Fruit fly (Drosophila melanogaster) whole organism, embryonic: ENCODE data around the gene Ide.

Experiments
- Antp ChIP-seq: fragments of 200-800 bp; sonication (Bioruptor generic); optimal IDR thresholded peaks from 3 replicates; lab custom pipeline; 2016; ENCODE audit warnings: missing biosample characterization, missing genetic modification characterization
- B-H1 ChIP-seq: fragments of 200-800 bp; sonication (Bioruptor generic); IDR thresholded peaks from 3 replicates; pipeline ENCODE4 v1.3.6; 2022; ENCODE audit warnings: missing biosample characterization, missing genetic modification characterization
- Bgb ChIP-seq: fragments of 200-800 bp; sonication (Bioruptor generic); IDR thresholded peaks from 2 replicates; pipeline ENCODE4 v1.3.6; 2022; ENCODE audit warnings: missing biosample characterization, missing genetic modification characterization; ENCODE audit not compliant: partially characterized antibody
- C15 ChIP-seq: fragments of 200-800 bp; sonication (Bioruptor generic); IDR thresholded peaks from 3 replicates; pipeline ENCODE4 v1.3.6; 2022; ENCODE audit warnings: missing biosample characterization, missing genetic modification characterization
- CG10267 ChIP-seq: fragments of 200-800 bp; sonication (Bioruptor generic); optimal IDR thresholded peaks from 2 replicates; lab custom pipeline; 2018; ENCODE audit warnings: missing biosample characterization, mild to moderate bottlenecking, missing genetic modification characterization, moderate library complexity
- CG12236 ChIP-seq: fragments of 200-800 bp; sonication (Bioruptor generic); optimal IDR thresholded peaks from 2 replicates; lab custom pipeline; 2016; ENCODE audit warnings: missing biosample characterization, missing genetic modification characterization
- CG13123 ChIP-seq: fragments of 200-800 bp; sonication (Bioruptor generic); optimal IDR thresholded peaks from 2 replicates; lab custom pipeline; 2016; ENCODE audit warnings: missing biosample characterization, missing genetic modification characterization
- CG14965 ChIP-seq: fragments of 200-800 bp; sonication (Bioruptor generic); optimal IDR thresholded peaks from 2 replicates; lab custom pipeline; 2016; ENCODE audit warnings: missing biosample characterization, missing genetic modification characterization, borderline replicate concordance
- CG1529 ChIP-seq: fragments of 200-800 bp; sonication (Bioruptor generic); optimal IDR thresholded peaks from 3 replicates; lab custom pipeline; 2018; ENCODE audit warnings: missing biosample characterization, missing genetic modification characterization
- CG15696 ChIP-seq: fragments of 200-800 bp; sonication (Bioruptor generic); optimal IDR thresholded peaks from 2 replicates; lab custom pipeline; 2019; ENCODE audit warnings: missing biosample characterization, mild to moderate bottlenecking, missing genetic modification characterization, moderate library complexity
- CG17186 ChIP-seq: fragments of 200-800 bp; sonication (Bioruptor generic); optimal IDR thresholded peaks from 3 replicates; lab custom pipeline; 2017; ENCODE audit warnings: missing biosample characterization, missing genetic modification reagents, missing genetic modification characterization
- CG17359 ChIP-seq: fragments of 200-800 bp; sonication (Bioruptor generic); optimal IDR thresholded peaks from 3 replicates; lab custom pipeline; 2018; ENCODE audit warnings: missing biosample characterization, mild to moderate bottlenecking, missing genetic modification characterization, moderate library complexity
- CG2199 ChIP-seq: fragments of 200-800 bp; sonication (Bioruptor generic); IDR thresholded peaks from 3 replicates; pipeline ENCODE4 v1.3.6; 2022; ENCODE audit warnings: missing biosample characterization, missing genetic modification characterization
- CG2202 ChIP-seq: fragments of 200-800 bp; sonication (Bioruptor generic); optimal IDR thresholded peaks from 2 replicates; lab custom pipeline; 2018; ENCODE audit warnings: missing biosample characterization, mild to moderate bottlenecking, missing genetic modification characterization
- CG3065 ChIP-seq: fragments of 200-800 bp; sonication (Bioruptor generic); optimal IDR thresholded peaks from 2 replicates; lab custom pipeline; 2016; ENCODE audit warnings: missing biosample characterization, missing genetic modification characterization
- CG31441 ChIP-seq: fragments of 200-800 bp; sonication (Bioruptor generic); IDR thresholded peaks from 2 replicates; pipeline ENCODE4 v1.3.6; 2022; ENCODE audit warnings: missing biosample characterization, missing genetic modification characterization
- CG32767 ChIP-seq: fragments of 200-800 bp; sonication (Bioruptor generic); IDR thresholded peaks from 2 replicates; pipeline ENCODE4 v1.3.6; 2022; ENCODE audit warnings: missing biosample characterization, missing genetic modification characterization
- CG3847 ChIP-seq: fragments of 200-800 bp; sonication (Bioruptor generic); IDR thresholded peaks from 2 replicates; pipeline ENCODE4 v1.3.6; 2022; ENCODE audit warnings: missing biosample characterization, missing genetic modification characterization
- CG3995 ChIP-seq: fragments of 200-800 bp; sonication (Bioruptor generic); optimal IDR thresholded peaks from 3 replicates; lab custom pipeline; 2016; ENCODE audit warnings: missing biosample characterization, missing genetic modification characterization
- CG6654 ChIP-seq: fragments of 200-800 bp; sonication (Bioruptor generic); optimal IDR thresholded peaks from 2 replicates; lab custom pipeline; 2017; ENCODE audit warnings: missing biosample characterization, mild to moderate bottlenecking, missing genetic modification characterization
- CG7372 ChIP-seq: fragments of 200-800 bp; sonication (Bioruptor generic); IDR thresholded peaks from 2 replicates; pipeline ENCODE4 v1.3.6; 2022; ENCODE audit warnings: missing biosample characterization, missing genetic modification characterization
- CG7745 ChIP-seq: fragments of 200-800 bp; sonication (Bioruptor generic); optimal IDR thresholded peaks from 2 replicates; lab custom pipeline; 2018; ENCODE audit warnings: missing biosample characterization, mild to moderate bottlenecking, missing genetic modification characterization, moderate library complexity
- CG8281 ChIP-seq: fragments of 200-800 bp; sonication (Bioruptor generic); optimal IDR thresholded peaks from 2 replicates; lab custom pipeline; 2018; ENCODE audit warnings: missing biosample characterization, mild to moderate bottlenecking, missing genetic modification characterization, moderate library complexity
- Dbx ChIP-seq: fragments of 200-800 bp; sonication (Bioruptor generic); IDR thresholded peaks from 3 replicates; pipeline ENCODE4 v1.3.6; 2022; ENCODE audit warnings: missing biosample characterization, missing genetic modification characterization
- Drgx ChIP-seq: fragments of 200-800 bp; sonication (Bioruptor generic); IDR thresholded peaks from 2 replicates; pipeline ENCODE4 v1.3.6; 2022; ENCODE audit warnings: missing biosample characterization, missing genetic modification characterization
- Fer2 ChIP-seq: fragments of 200-800 bp; sonication (Bioruptor generic); optimal IDR thresholded peaks from 2 replicates; lab custom pipeline; 2018; ENCODE audit warnings: missing biosample characterization, mild to moderate bottlenecking, missing genetic modification characterization, moderate library complexity
- Hr39 ChIP-seq: fragments of >200 bp; optimal IDR thresholded peaks from 2 replicates; lab custom pipeline; 2017
- Hr51 ChIP-seq, 2 experiments: fragments of 200-800 bp; sonication (Bioruptor generic); optimal IDR thresholded peaks; 2 replicates in 1 of 2; 3 replicates in 1 of 2; lab custom pipeline; 2016 to 2018; ENCODE audit warnings: missing biosample characterization in 2 of 2, missing genetic modification characterization in 2 of 2, mild to moderate bottlenecking in 1 of 2, moderate library complexity in 1 of 2
- Lim3 ChIP-seq: fragments of 200-800 bp; sonication (Bioruptor generic); IDR thresholded peaks from 2 replicates; pipeline ENCODE4 v1.3.6; 2022; ENCODE audit warnings: missing biosample characterization, missing genetic modification characterization
- Med ChIP-seq: fragments of 200-800 bp; sonication (Bioruptor generic); peaks from one replicate; lab custom pipeline; 2016; ENCODE audit warnings: missing biosample characterization, missing genetic modification characterization, mild to moderate bottlenecking, inconsistent platforms, moderate library complexity
- Mes4 ChIP-seq: fragments of 200-800 bp; sonication (Bioruptor generic); optimal IDR thresholded peaks from 2 replicates; lab custom pipeline; 2016; ENCODE audit warnings: missing biosample characterization, missing genetic modification characterization
- NK7.1 ChIP-seq: fragments of 200-800 bp; sonication (Bioruptor generic); optimal IDR thresholded peaks from 3 replicates; lab custom pipeline; 2016; ENCODE audit warnings: missing biosample characterization, missing genetic modification characterization
- Oli ChIP-seq: fragments of 200-800 bp; sonication (Bioruptor generic); optimal IDR thresholded peaks from 2 replicates; lab custom pipeline; 2018; ENCODE audit warnings: missing biosample characterization, mild to moderate bottlenecking, missing genetic modification characterization, moderate library complexity
- Opbp ChIP-seq: fragments of 200-800 bp; sonication (Bioruptor generic); IDR thresholded peaks from 3 replicates; pipeline ENCODE4 v1.3.6; 2022; ENCODE audit warnings: missing biosample characterization, missing genetic modification characterization; ENCODE audit not compliant: partially characterized antibody
- Optix ChIP-seq: fragments of 200-800 bp; sonication (Bioruptor generic); IDR thresholded peaks from 3 replicates; pipeline ENCODE4 v1.3.6; 2022; ENCODE audit warnings: missing biosample characterization, missing genetic modification characterization
- Ptx1 ChIP-seq: fragments of 200-800 bp; sonication (Bioruptor generic); IDR thresholded peaks from 2 replicates; pipeline ENCODE4 v1.3.6; 2022; ENCODE audit warnings: missing biosample characterization, missing genetic modification characterization
- Ravus ChIP-seq: fragments of 200-800 bp; sonication (Bioruptor generic); IDR thresholded peaks from 2 replicates; pipeline ENCODE4 v1.3.6; 2022; ENCODE audit warnings: missing biosample characterization, missing genetic modification characterization
- Sry-β ChIP-seq: fragments of 200-800 bp; sonication (Bioruptor generic); optimal IDR thresholded peaks from 2 replicates; lab custom pipeline; 2018; ENCODE audit warnings: missing biosample characterization, mild to moderate bottlenecking, missing genetic modification characterization, moderate library complexity
- Sry-δ ChIP-seq: fragments of 200-800 bp; sonication (Bioruptor generic); optimal IDR thresholded peaks from 2 replicates; lab custom pipeline; 2016; ENCODE audit warnings: missing biosample characterization, missing genetic modification characterization
- Ssrp ChIP-seq: fragments of 200-800 bp; sonication (Bioruptor generic); optimal IDR thresholded peaks from 2 replicates; lab custom pipeline; 2018; ENCODE audit warnings: missing biosample characterization, mild to moderate bottlenecking, missing genetic modification characterization, moderate library complexity
- ac ChIP-seq: fragments of 200-800 bp; sonication (Bioruptor generic); optimal IDR thresholded peaks from 3 replicates; lab custom pipeline; 2017; ENCODE audit warnings: missing biosample characterization, mild to moderate bottlenecking, missing genetic modification characterization
- ash1 ChIP-seq: fragments of 200-800 bp; sonication (Bioruptor generic); optimal IDR thresholded peaks from 2 replicates; lab custom pipeline; 2018; ENCODE audit warnings: missing biosample characterization, mild to moderate bottlenecking, missing genetic modification characterization
- chif ChIP-seq, 2 experiments: fragments of 200-800 bp; sonication (Bioruptor generic); optimal IDR thresholded peaks; 3 replicates each; lab custom pipeline; 2016; ENCODE audit warnings: missing biosample characterization in 2 of 2, missing genetic modification characterization in 2 of 2
- gem ChIP-seq: fragments of 200-800 bp; sonication (Bioruptor generic); optimal IDR thresholded peaks from 2 replicates; lab custom pipeline; 2019; ENCODE audit warnings: missing biosample characterization, mild to moderate bottlenecking, missing genetic modification characterization, moderate library complexity
- hb ChIP-seq: fragments of 200-800 bp; sonication (Bioruptor generic); IDR thresholded peaks from 3 replicates; pipeline ENCODE4 v1.3.6; 2022; ENCODE audit warnings: missing biosample characterization, missing genetic modification characterization; ENCODE audit not compliant: partially characterized antibody
- insv ChIP-seq, 2 experiments: fragments of 200-800 bp; sonication (Bioruptor generic); optimal IDR thresholded peaks; 3 replicates each; lab custom pipeline; 2016 to 2018; ENCODE audit warnings: missing biosample characterization in 2 of 2, missing genetic modification characterization in 2 of 2
- jigr1 ChIP-seq: fragments of 200-800 bp; sonication (Bioruptor generic); IDR thresholded peaks from 3 replicates; pipeline ENCODE4 v1.3.6; 2022; ENCODE audit warnings: missing biosample characterization, missing genetic modification characterization
- lab ChIP-seq: fragments of 200-800 bp; sonication (Bioruptor generic); optimal IDR thresholded peaks from 3 replicates; lab custom pipeline; 2017; ENCODE audit warnings: missing biosample characterization, missing genetic modification characterization, mild to moderate bottlenecking, moderate library complexity, missing genetic modification reagents
- oc ChIP-seq: fragments of 200-800 bp; sonication (Bioruptor generic); optimal IDR thresholded peaks from 2 replicates; lab custom pipeline; 2018; ENCODE audit warnings: missing biosample characterization, mild to moderate bottlenecking, missing genetic modification characterization, moderate library complexity
- org-1 ChIP-seq: fragments of 200-800 bp; sonication (Bioruptor generic); optimal IDR thresholded peaks from 2 replicates; lab custom pipeline; 2017; ENCODE audit warnings: missing biosample characterization, missing genetic modification characterization
- sqz ChIP-seq: fragments of 200-800 bp; sonication (Bioruptor generic); optimal IDR thresholded peaks from 3 replicates; lab custom pipeline; 2018; ENCODE audit warnings: missing biosample characterization, mild to moderate bottlenecking, missing genetic modification characterization
- tap ChIP-seq: fragments of 200-800 bp; optimal IDR thresholded peaks from 3 replicates; lab custom pipeline; 2019; ENCODE audit warnings: missing biosample characterization, mild to moderate bottlenecking, missing genetic modification characterization, moderate library complexity

Gene Ide

DNA sequence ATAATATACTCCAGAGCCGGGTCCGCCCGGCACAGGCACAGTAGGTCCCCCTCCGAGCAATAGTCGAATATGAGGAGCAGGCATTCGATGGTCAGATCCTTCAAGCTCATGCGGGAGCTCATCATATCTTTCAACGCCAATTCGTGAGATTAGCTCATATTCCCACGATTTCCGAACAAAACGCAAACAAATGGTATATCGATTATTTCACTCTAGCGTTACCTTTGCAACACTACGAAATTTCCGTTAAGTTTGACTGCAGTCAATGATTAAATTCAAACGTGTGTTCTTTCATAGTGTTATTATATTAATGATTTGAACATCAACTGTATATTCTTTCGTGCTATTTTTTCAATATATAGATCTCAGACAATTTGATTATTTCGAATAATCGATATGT is 17.7 kb upstream of the Ide start, which contains the start of gene CG33969 (continued):
- TF ChIP-seq gem (tag; lab: Kevin White, UChicago): no peak
- TF ChIP-seq CG6654 (GFP tag; lab: Kevin White, UChicago): no peak
- no peak for TF ChIP-seq CG17359
- TF ChIP-seq CG15696: no peak
- no peak for TF ChIP-seq jigr1 (GFP tag; lab: Robert Waterston, UW)
- TF ChIP-seq Lim3 (GFP tag; lab: Robert Waterston, UW): no peak
- no peak for TF ChIP-seq CG31441 (GFP tag; lab: Robert Waterston, UW)
- no peak for TF ChIP-seq sqz (GFP tag; lab: Kevin White, UChicago)
- TF ChIP-seq Opbp (GFP tag; lab: Robert Waterston, UW): no peak; the same call in 2 of the 3 replicates
- no peak for TF ChIP-seq oc (tag; lab: Kevin White, UChicago)
- no peak for TF ChIP-seq NK7.1 (GFP tag; lab: Kevin White, UChicago)
- TF ChIP-seq Ravus (GFP tag; lab: Robert Waterston, UW): no peak
- TF ChIP-seq CG13123: no peak
- TF ChIP-seq org-1 (GFP tag; lab: Kevin White, UChicago): no peak
- peak; percentile 65 for TF ChIP-seq Med (GFP tag; lab: Kevin White, UChicago)
- TF ChIP-seq CG3847 (GFP tag; lab: Robert Waterston, UW): no peak
- peak; percentile 94 for TF ChIP-seq CG10267 (tag; lab: Kevin White, UChicago)
- no peak for TF ChIP-seq CG2202 (tag; lab: Kevin White, UChicago)
- no peak for TF ChIP-seq CG32767 (GFP tag; lab: Robert Waterston, UW)
- no peak for TF ChIP-seq Hr51 (GFP tag; optimal IDR thresholded peaks at IDR 0.05; lab: Kevin White, UChicago)
- TF ChIP-seq CG8281 (tag; lab: Kevin White, UChicago): no peak
- TF ChIP-seq chif (GFP tag; optimal IDR thresholded peaks at IDR 0.05; lab: Kevin White, UChicago): no peak
- TF ChIP-seq tap (tag; lab: Kevin White, UChicago): no peak
- no peak for TF ChIP-seq C15 (GFP tag; lab: Robert Waterston, UW)
- no peak for TF ChIP-seq CG14965 (GFP tag; lab: Kevin White, UChicago)
- peak; percentile 62 for TF ChIP-seq CG17186 (GFP tag; lab: Kevin White, UChicago)
- TF ChIP-seq hb (GFP tag; lab: Robert Waterston, UW): no peak
- TF ChIP-seq Oli (tag; lab: Kevin White, UChicago): no peak
- TF ChIP-seq Sry-β (GFP tag; lab: Kevin White, UChicago): no peak
- no peak for TF ChIP-seq CG7372 (GFP tag; lab: Robert Waterston, UW)
- TF ChIP-seq Antp (GFP tag; lab: Kevin White, UChicago): no peak
- peak; percentile 3 for TF ChIP-seq lab (GFP tag; lab: Kevin White, UChicago)
- no peak for TF ChIP-seq ash1
- TF ChIP-seq Dbx (GFP tag; lab: Robert Waterston, UW): no peak
- TF ChIP-seq ac: no peak
- peak; percentile 40 for TF ChIP-seq Sry-δ (GFP tag; lab: Kevin White, UChicago)
- no peak for TF ChIP-seq Ssrp
- 0 out of 3 replicates have a peak, but pooled peaks have one; percentile 23 for TF ChIP-seq Optix (GFP tag; lab: Robert Waterston, UW)
- no peak for TF ChIP-seq insv (GFP tag; optimal IDR thresholded peaks at IDR 0.05; lab: Kevin White, UChicago)
- peak; percentile 5 for TF ChIP-seq CG3995 (GFP tag; lab: Kevin White, UChicago)
- TF ChIP-seq CG3065 (GFP tag; lab: Kevin White, UChicago): no peak
- no peak for TF ChIP-seq Fer2 (tag; lab: Kevin White, UChicago)
- peak; percentile 6; the same call in 1 of the 2 replicates for TF ChIP-seq Bgb (GFP tag; lab: Robert Waterston, UW)
- TF ChIP-seq Ptx1 (GFP tag; lab: Robert Waterston, UW): no peak
- no peak for TF ChIP-seq B-H1 (GFP tag; lab: Robert Waterston, UW)
- TF ChIP-seq Drgx (GFP tag; lab: Robert Waterston, UW): no peak
- no peak for TF ChIP-seq CG7745 (tag; lab: Kevin White, UChicago)
- no peak for TF ChIP-seq Mes4 (GFP tag; lab: Kevin White, UChicago)
- 0 out of 3 replicates have a peak, but pooled peaks have one; percentile 11 for TF ChIP-seq CG2199 (GFP tag; lab: Robert Waterston, UW)
- TF ChIP-seq CG1529 (GFP tag; lab: Kevin White, UChicago): no peak
- TF ChIP-seq Hr39 (lab: Kevin White, UChicago): no peak
- TF ChIP-seq CG12236 (GFP tag; lab: Kevin White, UChicago): no peak
